Worm (Caenorhabditis elegans) whole organism, late embryonic: ENCODE results near the gene Y32B12B.4.
A peak's percentile ranks its signal among the peaks of the same experiment; 100 is the strongest.

Source experiments
- C08G9.2 ChIP-seq: sonication (generic microtip); optimal IDR thresholded peaks from 2 replicates; lab custom pipeline; 2016; ENCODE audit warnings: mild to moderate bottlenecking, missing genetic modification characterization, moderate library complexity, missing compliant biosample characterization
- C38D4.7 ChIP-seq: fragments of 200-800 bp; sonication (Bioruptor generic); optimal IDR thresholded peaks from 2 replicates; lab custom pipeline; 2018; ENCODE audit warnings: mild to moderate bottlenecking, missing genetic modification characterization, moderate library complexity, missing compliant biosample characterization
- F13H6.1 ChIP-seq: sonication (generic microtip); optimal IDR thresholded peaks from 2 replicates; lab custom pipeline; 2016; ENCODE audit warnings: missing genetic modification characterization, missing compliant biosample characterization
- K02D7.2 ChIP-seq: sonication (generic microtip); optimal IDR thresholded peaks from 2 replicates; lab custom pipeline; 2017; ENCODE audit warnings: mild to moderate bottlenecking, missing genetic modification characterization, missing compliant biosample characterization
- K09A11.1 ChIP-seq: sonication (generic microtip); optimal IDR thresholded peaks from 2 replicates; lab custom pipeline; 2017; ENCODE audit warnings: antibody characterized with exemption, mild to moderate bottlenecking, missing genetic modification characterization, missing compliant biosample characterization; ENCODE audit not compliant: insufficient read depth
- T23F11.4 ChIP-seq: fragments of 200-800 bp; sonication (Bioruptor generic); optimal IDR thresholded peaks from 2 replicates; lab custom pipeline; 2018; ENCODE audit warnings: mild to moderate bottlenecking, missing genetic modification characterization, missing compliant biosample characterization
- ahr-1 ChIP-seq: sonication (generic microtip); optimal IDR thresholded peaks from 2 replicates; lab custom pipeline; 2016; ENCODE audit warnings: missing genetic modification characterization, missing compliant biosample characterization
- ama-1 ChIP-seq: fragments of 150-350 bp; optimal IDR thresholded peaks from 2 replicates; lab custom pipeline; 2014
- ceh-14 ChIP-seq: sonication (generic microtip); optimal IDR thresholded peaks from 2 replicates; lab custom pipeline; 2016; ENCODE audit warnings: missing genotype, missing genetic modification characterization, missing compliant biosample characterization
- ceh-19 ChIP-seq: fragments of 200-800 bp; sonication (Bioruptor generic); optimal IDR thresholded peaks from 2 replicates; lab custom pipeline; 2018; ENCODE audit warnings: mild to moderate bottlenecking, missing genetic modification characterization, missing compliant biosample characterization
- ceh-2 ChIP-seq: sonication (generic microtip); optimal IDR thresholded peaks from 2 replicates; lab custom pipeline; 2016; ENCODE audit warnings: missing genotype, missing genetic modification characterization, missing compliant biosample characterization
- ceh-22 ChIP-seq: sonication (generic microtip); optimal IDR thresholded peaks from 2 replicates; lab custom pipeline; 2017; ENCODE audit warnings: missing biosample characterization, missing genetic modification characterization
- ceh-24 ChIP-seq: sonication (generic microtip); optimal IDR thresholded peaks from 2 replicates; lab custom pipeline; 2016; ENCODE audit warnings: mild to moderate bottlenecking, missing genetic modification characterization, missing compliant biosample characterization
- ceh-30 ChIP-seq: fragments of 150-350 bp; optimal IDR thresholded peaks from 2 replicates; lab custom pipeline; 2014; ENCODE audit warnings: missing biosample characterization, missing genetic modification characterization
- ceh-31 ChIP-seq: sonication (generic microtip); optimal IDR thresholded peaks from 2 replicates; lab custom pipeline; 2016; ENCODE audit warnings: missing genetic modification characterization, missing compliant biosample characterization
- ceh-34 ChIP-seq: sonication (generic microtip); optimal IDR thresholded peaks from 2 replicates; lab custom pipeline; 2016; ENCODE audit warnings: mild to moderate bottlenecking, missing genetic modification characterization, missing compliant biosample characterization
- ceh-45 ChIP-seq: fragments of 200-800 bp; sonication (Bioruptor generic); IDR thresholded peaks from 2 replicates; pipeline ENCODE4 v1.3.6; 2022; ENCODE audit warnings: missing genetic modification reagents, missing genetic modification characterization, missing compliant biosample characterization
- ceh-6 ChIP-seq: fragments of 200-800 bp; sonication (Bioruptor generic); optimal IDR thresholded peaks from 2 replicates; lab custom pipeline; 2018; ENCODE audit warnings: mild to moderate bottlenecking, missing genetic modification characterization, missing compliant biosample characterization
- ceh-9 ChIP-seq: sonication (generic microtip); optimal IDR thresholded peaks from 2 replicates; lab custom pipeline; 2016; ENCODE audit warnings: mild to moderate bottlenecking, missing genetic modification characterization, inconsistent platforms, missing compliant biosample characterization
- dmd-4 ChIP-seq: sonication (generic microtip); optimal IDR thresholded peaks from 2 replicates; lab custom pipeline; 2016; ENCODE audit warnings: borderline replicate concordance, missing genetic modification characterization, missing compliant biosample characterization
- dve-1 ChIP-seq: sonication (generic microtip); optimal IDR thresholded peaks from 2 replicates; lab custom pipeline; 2017; ENCODE audit warnings: antibody characterized with exemption, mild to moderate bottlenecking, missing genetic modification characterization, missing compliant biosample characterization
- elt-2 ChIP-seq: sonication (generic microtip); optimal IDR thresholded peaks from 2 replicates; lab custom pipeline; 2016; ENCODE audit warnings: missing genetic modification reagents, missing genetic modification characterization, missing compliant biosample characterization
- elt-4 ChIP-seq: sonication (generic microtip); optimal IDR thresholded peaks from 2 replicates; lab custom pipeline; 2016; ENCODE audit warnings: missing genetic modification characterization, missing compliant biosample characterization
- ets-4 ChIP-seq: sonication (generic microtip); optimal IDR thresholded peaks from 2 replicates; lab custom pipeline; 2016; ENCODE audit warnings: missing genetic modification characterization, missing compliant biosample characterization
- eyg-1 ChIP-seq: sonication (generic microtip); optimal IDR thresholded peaks from 2 replicates; lab custom pipeline; 2016; ENCODE audit warnings: missing genotype, missing genetic modification characterization, missing compliant biosample characterization
- fax-1 ChIP-seq: sonication (generic microtip); optimal IDR thresholded peaks from 2 replicates; lab custom pipeline; 2016; ENCODE audit warnings: missing genotype, missing genetic modification characterization, missing compliant biosample characterization
- fkh-10 ChIP-seq: fragments of 150-350 bp; optimal IDR thresholded peaks from 2 replicates; lab custom pipeline; 2014; ENCODE audit warnings: missing biosample characterization, missing genetic modification reagents, missing genetic modification characterization
- gmeb-2 ChIP-seq: sonication (generic microtip); optimal IDR thresholded peaks from 2 replicates; lab custom pipeline; 2016; ENCODE audit warnings: missing genetic modification characterization, inconsistent platforms, missing compliant biosample characterization
- hlh-13 ChIP-seq: fragments of 200-800 bp; sonication (Bioruptor generic); optimal IDR thresholded peaks from 2 replicates; lab custom pipeline; 2018; ENCODE audit warnings: mild to moderate bottlenecking, missing genetic modification characterization, missing compliant biosample characterization
- hlh-30 ChIP-seq: sonication (generic microtip); optimal IDR thresholded peaks from 2 replicates; lab custom pipeline; 2017; ENCODE audit warnings: antibody characterized with exemption, missing genetic modification characterization, missing compliant biosample characterization; ENCODE audit not compliant: insufficient read depth
- hlh-6 ChIP-seq: sonication (generic microtip); optimal IDR thresholded peaks from 2 replicates; lab custom pipeline; 2016; ENCODE audit warnings: missing genotype, missing genetic modification characterization, missing compliant biosample characterization
- hlh-8 ChIP-seq: sonication (generic microtip); optimal IDR thresholded peaks from 2 replicates; lab custom pipeline; 2016; ENCODE audit warnings: missing genotype, missing genetic modification characterization, missing compliant biosample characterization
- lim-6 ChIP-seq: sonication (generic microtip); optimal IDR thresholded peaks from 2 replicates; lab custom pipeline; 2016; ENCODE audit warnings: missing genetic modification characterization, missing compliant biosample characterization
- madf-2 ChIP-seq: sonication (generic microtip); optimal IDR thresholded peaks from 2 replicates; lab custom pipeline; 2017; ENCODE audit warnings: missing genetic modification characterization, missing compliant biosample characterization
- nhr-11 ChIP-seq: fragments of 150-350 bp; optimal IDR thresholded peaks from 2 replicates; lab custom pipeline; 2014; ENCODE audit warnings: missing biosample characterization, missing genetic modification characterization
- nhr-232 ChIP-seq: sonication (generic microtip); optimal IDR thresholded peaks from 2 replicates; lab custom pipeline; 2016; ENCODE audit warnings: missing genetic modification characterization, missing compliant biosample characterization
- npax-4 ChIP-seq: sonication (generic microtip); optimal IDR thresholded peaks from 2 replicates; lab custom pipeline; 2016; ENCODE audit warnings: missing genetic modification characterization, missing compliant biosample characterization
- odd-2 ChIP-seq: sonication (generic microtip); optimal IDR thresholded peaks from 2 replicates; lab custom pipeline; 2017; ENCODE audit warnings: antibody characterized with exemption, mild to moderate bottlenecking, missing genetic modification characterization, missing compliant biosample characterization
- pag-3 ChIP-seq: sonication (generic microtip); optimal IDR thresholded peaks from 2 replicates; lab custom pipeline; 2016; ENCODE audit warnings: missing compliant biosample characterization, missing genetic modification characterization, borderline replicate concordance
- pha-2 ChIP-seq: sonication (generic microtip); optimal IDR thresholded peaks from 2 replicates; lab custom pipeline; 2017; ENCODE audit warnings: mild to moderate bottlenecking, missing genetic modification characterization, missing compliant biosample characterization
- pqm-1 ChIP-seq: sonication (generic microtip); optimal IDR thresholded peaks from 2 replicates; lab custom pipeline; 2016; ENCODE audit warnings: missing genetic modification characterization, missing compliant biosample characterization
- pros-1 ChIP-seq: fragments of 150-350 bp; optimal IDR thresholded peaks from 2 replicates; lab custom pipeline; 2014; ENCODE audit warnings: missing biosample characterization, missing genetic modification reagents, missing genetic modification characterization
- ref-2 ChIP-seq: sonication (generic microtip); optimal IDR thresholded peaks from 2 replicates; lab custom pipeline; 2016; ENCODE audit warnings: missing genetic modification characterization, missing compliant biosample characterization
- rnt-1 ChIP-seq: sonication (generic microtip); optimal IDR thresholded peaks from 2 replicates; lab custom pipeline; 2016; ENCODE audit warnings: missing genetic modification characterization, missing compliant biosample characterization
- sdc-2 ChIP-seq: sonication (generic microtip); optimal IDR thresholded peaks from 2 replicates; lab custom pipeline; 2016; ENCODE audit warnings: missing genotype, missing genetic modification characterization, missing compliant biosample characterization
- syd-9 ChIP-seq: sonication (generic microtip); optimal IDR thresholded peaks from 2 replicates; lab custom pipeline; 2016; ENCODE audit warnings: mild to moderate bottlenecking, missing genetic modification characterization, moderate library complexity, missing compliant biosample characterization
- tbx-7 ChIP-seq: sonication (generic microtip); optimal IDR thresholded peaks from 2 replicates; lab custom pipeline; 2016; ENCODE audit warnings: missing genotype, missing genetic modification characterization, missing compliant biosample characterization
- ttx-3 ChIP-seq: sonication (generic microtip); optimal IDR thresholded peaks from 2 replicates; lab custom pipeline; 2016; ENCODE audit warnings: missing genetic modification reagents, missing genetic modification characterization, missing compliant biosample characterization
- unc-3 ChIP-seq, 2 experiments: fragments of 200-800 bp in 1 of 2; sonication (Bioruptor generic) in 1 of 2; sonication (generic microtip) in 1 of 2; conservative IDR thresholded peaks in 1 of 2; optimal IDR thresholded peaks in 1 of 2; 2 replicates each; pipeline versions ENCODE4 v1.3.6 to Lab custom; 2016 to 2022; ENCODE audit warnings: missing compliant biosample characterization in 2 of 2, missing genetic modification characterization in 2 of 2, missing genetic modification reagents in 1 of 2
- unc-42 ChIP-seq: sonication (generic microtip); optimal IDR thresholded peaks from 2 replicates; lab custom pipeline; 2016; ENCODE audit warnings: missing genotype, missing genetic modification characterization, missing compliant biosample characterization
- unc-86 ChIP-seq: sonication (generic microtip); optimal IDR thresholded peaks from 2 replicates; lab custom pipeline; 2016; ENCODE audit warnings: missing genetic modification characterization, missing compliant biosample characterization
- zip-5 ChIP-seq: sonication (generic microtip); optimal IDR thresholded peaks from 2 replicates; lab custom pipeline; 2016; ENCODE audit warnings: missing genetic modification characterization, missing compliant biosample characterization
- ztf-16 ChIP-seq: sonication (generic microtip); optimal IDR thresholded peaks from 2 replicates; lab custom pipeline; 2017; ENCODE audit warnings: missing genetic modification characterization, missing compliant biosample characterization

Gene Y32B12B.4

DNA sequence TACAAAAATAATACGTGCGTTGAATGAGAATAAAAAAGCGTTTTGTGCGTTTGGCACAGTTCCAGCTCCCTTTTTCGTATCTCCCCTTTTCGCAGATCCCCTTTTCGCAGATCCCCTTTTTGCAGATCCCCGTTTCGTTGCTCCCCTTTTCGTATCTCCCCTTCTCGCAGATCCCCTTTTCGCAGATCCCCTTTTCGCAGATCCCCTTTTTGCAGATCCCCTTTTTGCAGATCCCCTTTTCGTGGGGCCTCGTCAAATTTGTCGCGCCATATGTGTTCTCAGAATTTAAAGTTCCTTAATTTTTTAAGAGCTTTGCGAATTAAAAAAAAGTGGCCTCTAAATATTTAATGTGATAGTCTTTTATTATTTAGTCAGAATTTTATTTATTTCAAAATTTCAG, at the start of gene Y32B12B.4:
Gene Y32B12B.4 (plus strand): TSS at position 399 of the 400 bp plus-strand sequence.
- TF ChIP-seq ama-1 (lab: Kevin White, UChicago) (no peak), unc-86 (tag; lab: Kevin White, UChicago) (peak; percentile 56), ceh-31 (tag; lab: Kevin White, UChicago) (peak; percentile 98), hlh-6 (peak; percentile 86), ceh-19 (GFP tag; lab: Kevin White, UChicago) (peak; percentile 75), pros-1 (tag; lab: Kevin White, UChicago) (no peak), C38D4.7 (GFP tag; lab: Kevin White, UChicago) (no peak), ceh-22 (tag; lab: Kevin White, UChicago) (no peak), ceh-30 (tag; lab: Kevin White, UChicago) (no peak), madf-2 (peak; percentile 3), pqm-1 (tag; lab: Kevin White, UChicago) (peak; percentile 81), fkh-10 (GFP tag; lab: Kevin White, UChicago) (no peak), gmeb-2 (peak; percentile 38), ahr-1 (tag; lab: Kevin White, UChicago) (peak; percentile 76), elt-2 (tag; lab: Kevin White, UChicago) (no peak), dve-1 (tag; lab: Kevin White, UChicago) (no peak), fax-1 (peak; percentile 94), nhr-11 (tag; lab: Kevin White, UChicago) (no peak), ceh-9 (tag; lab: Kevin White, UChicago) (no peak), ref-2 (tag; lab: Kevin White, UChicago) (peak; percentile 94), hlh-8 (tag; lab: Kevin White, UChicago) (peak; percentile 91), rnt-1 (peak; percentile 94), npax-4 (tag; lab: Kevin White, UChicago) (no peak), zip-5 (tag; lab: Kevin White, UChicago) (peak; percentile 94), pag-3 (tag; lab: Kevin White, UChicago) (peak; percentile 70), F13H6.1 (peak; percentile 91), ceh-45 (0 out of 2 replicates have a peak, but pooled peaks have one; percentile 34), ceh-14 (tag; lab: Kevin White, UChicago) (peak; percentile 96), dmd-4 (tag; lab: Kevin White, UChicago) (peak; percentile 84), unc-42 (tag; lab: Kevin White, UChicago) (peak; percentile 55), ttx-3 (peak; percentile 38), pha-2 (tag; lab: Kevin White, UChicago) (no peak), nhr-232 (no peak), K09A11.1 (tag; lab: Kevin White, UChicago) (no peak), syd-9 (tag; lab: Kevin White, UChicago) (peak; percentile 70), elt-4 (tag; lab: Kevin White, UChicago) (peak; percentile 92), ets-4 (tag; lab: Kevin White, UChicago) (peak; percentile 82), K02D7.2 (tag; lab: Kevin White, UChicago) (peak; percentile 45), ceh-34 (tag; lab: Kevin White, UChicago) (peak; percentile 70), tbx-7 (tag; lab: Kevin White, UChicago) (peak; percentile 99), T23F11.4 (no peak), eyg-1 (tag; lab: Kevin White, UChicago) (no peak), odd-2 (tag; lab: Kevin White, UChicago) (no peak), lim-6 (peak; percentile 87), ceh-2 (peak; percentile 97), sdc-2 (tag; lab: Kevin White, UChicago) (peak; percentile 69), ceh-24 (no peak), ceh-6 (GFP tag; lab: Kevin White, UChicago) (peak; percentile 18), C08G9.2 (tag; lab: Kevin White, UChicago) (peak; percentile 94), ztf-16 (tag; lab: Kevin White, UChicago) (peak; percentile 60), hlh-30 (tag; lab: Kevin White, UChicago) (no peak), unc-3 (GFP tag; conservative IDR thresholded peaks at IDR 0.05; lab: Robert Waterston, UW) (peak; percentile 44; the same call in 1 of the 2 replicates), unc-3 (tag; optimal IDR thresholded peaks at IDR 0.05; lab: Kevin White, UChicago) (peak; percentile 76), hlh-13 (peak; percentile 13)
